Comparison of ENCODE assay signal across 1 fruit fly cellular context in the genomic region with DNA sequence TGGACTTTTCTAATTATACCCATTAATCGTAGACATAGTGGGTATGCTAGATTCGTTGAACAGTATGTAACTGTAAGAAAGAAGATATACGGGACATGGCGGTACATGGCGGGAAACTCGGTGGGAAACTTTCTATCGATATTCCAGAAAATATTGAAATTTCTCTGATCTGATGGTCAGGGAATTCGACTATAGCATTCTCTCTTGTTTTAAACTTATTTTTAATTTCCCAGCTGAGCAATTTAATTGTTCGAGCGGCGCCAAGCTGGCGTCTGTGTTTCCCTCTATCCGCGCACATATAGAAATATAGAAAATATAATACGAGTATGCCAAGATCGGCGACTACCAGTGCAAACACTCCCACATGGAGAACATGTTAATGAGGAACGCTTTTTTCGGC.
TF ChIP-seq lines count a peak whose summit lies in the region.

No protein-coding gene starts in this region.

TF ChIP-seq in whole organism, embryonic, 481 proteins besides CTCF, POLR2A, EP300 and RAD21 (continued from another document):
- TF ChIP-seq mam (GFP tag; optimal IDR thresholded peaks at IDR 0.05; lab: Kevin White, UChicago) (no peak), Ssrp (tag; optimal IDR thresholded peaks at IDR 0.05; lab: Kevin White, UChicago) (no peak), CG10431 (GFP tag; optimal IDR thresholded peaks at IDR 0.05; lab: Kevin White, UChicago) (no peak), Atf6 (GFP tag; IDR thresholded peaks at IDR 0.05; lab: Robert Waterston, UW) (peak; percentile 67), CG7372 (GFP tag; IDR thresholded peaks at IDR 0.05; lab: Robert Waterston, UW) (no peak), CG31441 (GFP tag; IDR thresholded peaks at IDR 0.05; lab: Robert Waterston, UW) (no peak), Dref (GFP tag; IDR thresholded peaks at IDR 0.05; lab: Robert Waterston, UW) (no peak), pnt (GFP tag; optimal IDR thresholded peaks at IDR 0.05; lab: Kevin White, UChicago) (no peak), Sin3A (optimal IDR thresholded peaks at IDR 0.05; lab: Kevin White, UChicago) (no peak), nerfin-2 (GFP tag; IDR thresholded peaks at IDR 0.05; lab: Robert Waterston, UW; ENCODE audit: partially characterized antibody) (no peak), CG3995 (GFP tag; optimal IDR thresholded peaks at IDR 0.05; lab: Kevin White, UChicago) (no peak), hb (GFP tag; IDR thresholded peaks at IDR 0.05; lab: Robert Waterston, UW; ENCODE audit: partially characterized antibody) (no peak), CG10543 (GFP tag; optimal IDR thresholded peaks at IDR 0.05; lab: Kevin White, UChicago) (peak; percentile 30), CG10274 (GFP tag; optimal IDR thresholded peaks at IDR 0.05; lab: Kevin White, UChicago) (no peak), CG17829 (tag; optimal IDR thresholded peaks at IDR 0.05; lab: Kevin White, UChicago) (no peak), CG10979 (tag; optimal IDR thresholded peaks at IDR 0.05; lab: Kevin White, UChicago) (no peak), hkb (optimal IDR thresholded peaks at IDR 0.05; lab: Kevin White, UChicago) (no peak), hkb (GFP tag; IDR thresholded peaks at IDR 0.05; lab: Robert Waterston, UW) (no peak), CG17612 (GFP tag; IDR thresholded peaks at IDR 0.05; lab: Robert Waterston, UW) (no peak), run (tag; optimal IDR thresholded peaks at IDR 0.05; lab: Kevin White, UChicago) (no peak), CG6683 (GFP tag; optimal IDR thresholded peaks at IDR 0.05; lab: Kevin White, UChicago) (no peak), btn (GFP tag; optimal IDR thresholded peaks at IDR 0.05; lab: Kevin White, UChicago) (no peak), fd64A (GFP tag; optimal IDR thresholded peaks at IDR 0.05; lab: Kevin White, UChicago) (no peak), CG6854 (GFP tag; optimal IDR thresholded peaks at IDR 0.05; lab: Kevin White, UChicago) (no peak), CG33213 (GFP tag; optimal IDR thresholded peaks at IDR 0.05; lab: Kevin White, UChicago) (no peak), Hmx (GFP tag; optimal IDR thresholded peaks at IDR 0.05; lab: Kevin White, UChicago) (no peak), knrl (GFP tag; IDR thresholded peaks at IDR 0.05; lab: Robert Waterston, UW; ENCODE audit: partially characterized antibody) (no peak), Sry-δ (GFP tag; optimal IDR thresholded peaks at IDR 0.05; lab: Kevin White, UChicago) (no peak), CG15479 (GFP tag; optimal IDR thresholded peaks at IDR 0.05; lab: Kevin White, UChicago) (no peak), Rfx (GFP tag; IDR thresholded peaks at IDR 0.05; lab: Robert Waterston, UW) (peak; percentile 52), ssp (GFP tag; IDR thresholded peaks at IDR 0.05; lab: Robert Waterston, UW) (no peak), gsb (GFP tag; IDR thresholded peaks at IDR 0.05; lab: Robert Waterston, UW) (no peak), p53 (GFP tag; optimal IDR thresholded peaks at IDR 0.05; lab: Kevin White, UChicago) (no peak), CHES-1-like (GFP tag; optimal IDR thresholded peaks at IDR 0.05; lab: Kevin White, UChicago) (peak; percentile 24), ac (GFP tag; optimal IDR thresholded peaks at IDR 0.05; lab: Kevin White, UChicago) (no peak), Dbx (GFP tag; IDR thresholded peaks at IDR 0.05; lab: Robert Waterston, UW) (0 out of 3 replicates have a peak, but pooled peaks have one; percentile 16), sna (GFP tag; IDR thresholded peaks at IDR 0.05; lab: Robert Waterston, UW; ENCODE audit: partially characterized antibody) (no peak), Hr39 (optimal IDR thresholded peaks at IDR 0.05; lab: Kevin White, UChicago) (no peak), Dek (tag; optimal IDR thresholded peaks at IDR 0.05; lab: Kevin White, UChicago) (no peak), ash1 (GFP tag; optimal IDR thresholded peaks at IDR 0.05; lab: Kevin White, UChicago) (no peak), chinmo (GFP tag; IDR thresholded peaks at IDR 0.05; lab: Robert Waterston, UW; ENCODE audit: partially characterized antibody) (no peak), CG30020 (tag; optimal IDR thresholded peaks at IDR 0.05; lab: Kevin White, UChicago) (no peak), Gsc (GFP tag; IDR thresholded peaks at IDR 0.05; lab: Robert Waterston, UW) (no peak), CG1602 (GFP tag; optimal IDR thresholded peaks at IDR 0.05; lab: Kevin White, UChicago) (no peak), CG11247 (GFP tag; IDR thresholded peaks at IDR 0.05; lab: Robert Waterston, UW) (0 out of 2 replicates have a peak, but pooled peaks have one; percentile 13), oc (tag; optimal IDR thresholded peaks at IDR 0.05; lab: Kevin White, UChicago) (no peak), E2f1 (GFP tag; IDR thresholded peaks at IDR 0.05; lab: Robert Waterston, UW) (no peak), CG18476 (GFP tag; optimal IDR thresholded peaks at IDR 0.05; lab: Kevin White, UChicago) (no peak), Hr3 (GFP tag; optimal IDR thresholded peaks at IDR 0.05; lab: Kevin White, UChicago) (peak; percentile 29), amos (GFP tag; IDR thresholded peaks at IDR 0.05; lab: Robert Waterston, UW; ENCODE audit: partially characterized antibody) (no peak), bbx (GFP tag; IDR thresholded peaks at IDR 0.05; lab: Robert Waterston, UW; ENCODE audit: partially characterized antibody) (no peak), wek (GFP tag; optimal IDR thresholded peaks at IDR 0.05; lab: Kevin White, UChicago) (no peak), vvl (GFP tag; IDR thresholded peaks at IDR 0.05; lab: Robert Waterston, UW) (no peak), CG4820 (GFP tag; optimal IDR thresholded peaks at IDR 0.05; lab: Kevin White, UChicago) (no peak), Nf-YB (GFP tag; optimal IDR thresholded peaks at IDR 0.05; lab: Kevin White, UChicago) (no peak), gcm (GFP tag; optimal IDR thresholded peaks at IDR 0.05; lab: Kevin White, UChicago) (no peak), lola (GFP tag; optimal IDR thresholded peaks at IDR 0.05; lab: Kevin White, UChicago) (no peak), MTF-1 (GFP tag; optimal IDR thresholded peaks at IDR 0.05; lab: Kevin White, UChicago; ENCODE audit: borderline replicate concordance) (no peak), CG11504 (tag; optimal IDR thresholded peaks at IDR 0.05; lab: Kevin White, UChicago) (peak; percentile 50), Lpt (GFP tag; optimal IDR thresholded peaks at IDR 0.05; lab: Kevin White, UChicago) (no peak), ems (GFP tag; optimal IDR thresholded peaks at IDR 0.05; lab: Kevin White, UChicago) (no peak), gsb-n (tag; optimal IDR thresholded peaks at IDR 0.05; lab: Kevin White, UChicago) (no peak), CG17186 (GFP tag; optimal IDR thresholded peaks at IDR 0.05; lab: Kevin White, UChicago) (no peak), CG13624 (GFP tag; optimal IDR thresholded peaks at IDR 0.05; lab: Kevin White, UChicago) (no peak), Drgx (GFP tag; IDR thresholded peaks at IDR 0.05; lab: Robert Waterston, UW) (0 out of 2 replicates have a peak, but pooled peaks have one; percentile 12), CG8089 (GFP tag; optimal IDR thresholded peaks at IDR 0.05; lab: Kevin White, UChicago) (no peak), CG15269 (tag; optimal IDR thresholded peaks at IDR 0.05; lab: Kevin White, UChicago) (peak; percentile 66), CG30403 (GFP tag; optimal IDR thresholded peaks at IDR 0.05; lab: Kevin White, UChicago) (peak; percentile 41), slbo (GFP tag; IDR thresholded peaks at IDR 0.05; lab: Robert Waterston, UW) (peak; percentile 67), Dll (GFP tag; IDR thresholded peaks at IDR 0.05; lab: Robert Waterston, UW; ENCODE audit: partially characterized antibody) (no peak), Oli (tag; optimal IDR thresholded peaks at IDR 0.05; lab: Kevin White, UChicago) (peak; percentile 1), CG18619 (GFP tag; optimal IDR thresholded peaks at IDR 0.05; lab: Kevin White, UChicago) (peak; percentile 7), Xrp1 (GFP tag; IDR thresholded peaks at IDR 0.05; lab: Robert Waterston, UW) (peak; percentile 33; the same call in 1 of the 2 replicates), Dp (GFP tag; optimal IDR thresholded peaks at IDR 0.05; lab: Kevin White, UChicago) (no peak), Opbp (GFP tag; IDR thresholded peaks at IDR 0.05; lab: Robert Waterston, UW; ENCODE audit: partially characterized antibody) (no peak), CG3065 (GFP tag; optimal IDR thresholded peaks at IDR 0.05; lab: Kevin White, UChicago) (no peak), CG11696 (GFP tag; IDR thresholded peaks at IDR 0.05; lab: Robert Waterston, UW) (no peak), Trl (optimal IDR thresholded peaks at IDR 0.05; lab: Kevin White, UChicago) (no peak), Trl (GFP tag; optimal IDR thresholded peaks at IDR 0.05; lab: Kevin White, UChicago) (no peak), yki (optimal IDR thresholded peaks at IDR 0.05; lab: Kevin White, UChicago) (no peak), schlank (tag; optimal IDR thresholded peaks at IDR 0.05; lab: Kevin White, UChicago) (no peak), CG12659 (GFP tag; optimal IDR thresholded peaks at IDR 0.05; lab: Kevin White, UChicago) (peak; percentile 44), CG42726 (GFP tag; IDR thresholded peaks at IDR 0.05; lab: Robert Waterston, UW; ENCODE audit: partially characterized antibody) (no peak), CG12236 (GFP tag; optimal IDR thresholded peaks at IDR 0.05; lab: Kevin White, UChicago) (no peak), Ets97D (GFP tag; optimal IDR thresholded peaks at IDR 0.05; lab: Kevin White, UChicago) (no peak), ERR (GFP tag; optimal IDR thresholded peaks at IDR 0.05; lab: Kevin White, UChicago) (no peak), PHDP (tag; optimal IDR thresholded peaks at IDR 0.05; lab: Kevin White, UChicago) (peak; percentile 43), Poxn (GFP tag; IDR thresholded peaks at IDR 0.05; lab: Robert Waterston, UW) (no peak), zfh1 (GFP tag; IDR thresholded peaks at IDR 0.05; lab: Robert Waterston, UW) (no peak), Neu2 (GFP tag; optimal IDR thresholded peaks at IDR 0.05; lab: Kevin White, UChicago; ENCODE audit: borderline replicate concordance) (no peak), Hr51 (GFP tag; optimal IDR thresholded peaks at IDR 0.05; lab: Kevin White, UChicago) (no peak), CG3726 (GFP tag; IDR thresholded peaks at IDR 0.05; lab: Robert Waterston, UW) (no peak), Lim3 (GFP tag; IDR thresholded peaks at IDR 0.05; lab: Robert Waterston, UW) (no peak), tna (GFP tag; IDR thresholded peaks at IDR 0.05; lab: Robert Waterston, UW; ENCODE audit: partially characterized antibody) (no peak), Dad (GFP tag; optimal IDR thresholded peaks at IDR 0.05; lab: Kevin White, UChicago) (no peak), nmo (GFP tag; optimal IDR thresholded peaks at IDR 0.05; lab: Kevin White, UChicago) (no peak), tin (GFP tag; optimal IDR thresholded peaks at IDR 0.05; lab: Kevin White, UChicago) (no peak), tap (tag; optimal IDR thresholded peaks at IDR 0.05; lab: Kevin White, UChicago) (no peak), Dfd (GFP tag; optimal IDR thresholded peaks at IDR 0.05; lab: Kevin White, UChicago) (no peak), gt (GFP tag; IDR thresholded peaks at IDR 0.05; lab: Robert Waterston, UW) (no peak), CG5953 (GFP tag; IDR thresholded peaks at IDR 0.05; lab: Robert Waterston, UW) (no peak), CG9609 (GFP tag; optimal IDR thresholded peaks at IDR 0.05; lab: Kevin White, UChicago) (no peak), Bteb2 (GFP tag; optimal IDR thresholded peaks at IDR 0.05; lab: Kevin White, UChicago) (no peak), emc (GFP tag; optimal IDR thresholded peaks at IDR 0.05; lab: Kevin White, UChicago) (no peak), CG14050 (GFP tag; IDR thresholded peaks at IDR 0.05; lab: Robert Waterston, UW) (no peak), CG2889 (GFP tag; IDR thresholded peaks at IDR 0.05; lab: Robert Waterston, UW) (no peak), CG5245 (GFP tag; optimal IDR thresholded peaks at IDR 0.05; lab: Kevin White, UChicago) (no peak), bcd (GFP tag; optimal IDR thresholded peaks at IDR 0.05; lab: Kevin White, UChicago) (no peak), stwl (tag; optimal IDR thresholded peaks at IDR 0.05; lab: Kevin White, UChicago) (no peak), onecut (GFP tag; IDR thresholded peaks at IDR 0.05; lab: Robert Waterston, UW) (no peak), CG34376 (GFP tag; optimal IDR thresholded peaks at IDR 0.05; lab: Kevin White, UChicago) (no peak), CG6654 (GFP tag; optimal IDR thresholded peaks at IDR 0.05; lab: Kevin White, UChicago) (no peak), Fer1 (GFP tag; optimal IDR thresholded peaks at IDR 0.05; lab: Kevin White, UChicago) (peak; percentile 26), NC2β (GFP tag; optimal IDR thresholded peaks at IDR 0.05; lab: Kevin White, UChicago) (no peak), Kr (GFP tag; optimal IDR thresholded peaks at IDR 0.05; lab: Kevin White, UChicago) (no peak), sc (optimal IDR thresholded peaks at IDR 0.05; lab: Kevin White, UChicago) (no peak), sc (GFP tag; optimal IDR thresholded peaks at IDR 0.05; lab: Kevin White, UChicago) (no peak), CG31365 (tag; optimal IDR thresholded peaks at IDR 0.05; lab: Kevin White, UChicago) (no peak), az2 (GFP tag; optimal IDR thresholded peaks at IDR 0.05; lab: Kevin White, UChicago) (peak; percentile 5), CG13296 (GFP tag; optimal IDR thresholded peaks at IDR 0.05; lab: Kevin White, UChicago) (peak; percentile 0), CG12942 (GFP tag; optimal IDR thresholded peaks at IDR 0.05; lab: Kevin White, UChicago) (no peak), dimm (GFP tag; IDR thresholded peaks at IDR 0.05; lab: Robert Waterston, UW) (no peak), ranshi (GFP tag; IDR thresholded peaks at IDR 0.05; lab: Robert Waterston, UW) (no peak), CG2120 (GFP tag; optimal IDR thresholded peaks at IDR 0.05; lab: Kevin White, UChicago) (peak; percentile 73), pho (GFP tag; optimal IDR thresholded peaks at IDR 0.05; lab: Kevin White, UChicago) (no peak), CG13123 (GFP tag; optimal IDR thresholded peaks at IDR 0.05; lab: Kevin White, UChicago) (no peak), CG11093 (GFP tag; IDR thresholded peaks at IDR 0.05; lab: Robert Waterston, UW) (no peak), CG15073 (GFP tag; optimal IDR thresholded peaks at IDR 0.05; lab: Kevin White, UChicago) (no peak), twi (tag; optimal IDR thresholded peaks at IDR 0.05; lab: Kevin White, UChicago) (no peak), sd (tag; optimal IDR thresholded peaks at IDR 0.05; lab: Kevin White, UChicago) (peak; percentile 44), ftz-f1 (GFP tag; optimal IDR thresholded peaks at IDR 0.05; lab: Kevin White, UChicago) (no peak), HHEX (GFP tag; optimal IDR thresholded peaks at IDR 0.05; lab: Kevin White, UChicago) (peak; percentile 24), CG7745 (tag; optimal IDR thresholded peaks at IDR 0.05; lab: Kevin White, UChicago) (no peak)
